Worm (Caenorhabditis elegans): ENCODE results near the gene prx-1.

Gene prx-1

DNA sequence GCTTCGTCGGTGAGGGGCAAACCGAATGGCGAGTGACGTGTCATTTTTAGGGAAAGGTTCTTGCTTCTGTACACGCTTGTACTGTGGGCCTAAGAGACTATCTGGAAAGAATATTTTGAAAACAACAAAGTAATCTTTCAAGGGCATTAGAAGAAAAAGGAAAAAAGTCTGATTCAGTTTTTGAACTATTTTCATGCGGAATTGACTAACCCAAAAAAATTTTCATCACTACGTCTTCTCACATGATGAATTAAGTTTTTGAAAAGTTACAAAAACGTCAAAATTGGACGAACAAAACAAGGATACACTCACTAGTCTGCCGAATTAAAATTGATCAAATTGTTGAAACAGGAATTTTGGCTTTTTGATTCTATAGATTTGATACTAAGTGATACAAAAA is 6.6 kb downstream of the prx-1 start, which contains the start of gene C11H1.9:
C11H1.9 (minus strand) TSS at position 101 of the 400 bp plus-strand sequence.
- no peak for TF ChIP-seq mep-1 (tag; optimal IDR thresholded peaks at IDR 0.05)
- TF ChIP-seq tbx-8 (GFP tag; optimal IDR thresholded peaks at IDR 0.05), result no peak
- TF ChIP-seq nhr-28 (tag; optimal IDR thresholded peaks at IDR 0.05), result no peak
- no peak for TF ChIP-seq ztf-11 (tag; optimal IDR thresholded peaks at IDR 0.05)
- TF ChIP-seq nhr-2 (tag; optimal IDR thresholded peaks at IDR 0.05), result no peak

DNA sequence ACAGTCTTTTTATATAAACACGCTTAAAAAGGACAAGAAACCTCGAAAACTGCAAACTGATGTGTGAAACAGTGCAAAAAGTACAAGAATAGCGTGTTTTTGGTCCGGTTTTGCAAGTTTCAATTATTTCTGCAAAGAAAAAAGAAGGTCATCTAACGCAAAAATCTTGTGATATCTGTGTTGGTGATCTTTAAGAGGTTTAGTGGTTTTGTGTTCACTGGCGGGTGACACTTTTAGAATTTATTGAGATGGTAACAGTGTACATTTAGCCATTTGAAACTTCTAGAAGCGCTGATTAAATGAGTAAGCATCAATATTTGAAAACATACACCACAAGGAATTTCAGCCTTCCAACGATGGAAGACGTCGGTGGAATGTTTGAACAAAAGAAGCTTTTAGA is 9.1 kb downstream of the prx-1 start:
- peak; percentile 24 for TF ChIP-seq elt-1 (tag; optimal IDR thresholded peaks at IDR 0.05; ENCODE audit: borderline replicate concordance, insufficient read depth)
- TF ChIP-seq unc-39 (tag; optimal IDR thresholded peaks at IDR 0.05), result no peak

DNA sequence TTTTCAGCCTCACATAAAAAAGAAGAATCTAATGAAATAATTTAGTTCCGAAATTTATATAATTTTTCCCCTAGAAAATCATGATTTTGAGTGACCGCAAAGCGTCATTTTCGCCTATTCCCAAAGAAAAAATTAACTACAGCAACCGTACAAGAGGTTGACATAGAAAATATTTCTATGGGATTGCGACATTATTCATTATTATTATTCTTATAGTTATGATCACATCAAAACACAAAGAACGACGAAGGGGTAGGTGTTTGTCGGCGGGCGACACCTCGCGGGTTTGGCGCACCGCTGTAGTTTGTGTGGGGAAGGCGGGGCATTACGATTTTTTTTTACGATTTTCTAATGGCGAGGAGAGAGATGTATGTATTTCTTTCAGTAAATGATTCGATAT is 10.6 kb downstream of the prx-1 start:
- peak; percentile 25 for TF ChIP-seq ceh-83 (GFP tag; optimal IDR thresholded peaks at IDR 0.05)
- no peak for TF ChIP-seq nhr-28 (tag; optimal IDR thresholded peaks at IDR 0.05)
- peak; percentile 6 for TF ChIP-seq nhr-2 (tag; optimal IDR thresholded peaks at IDR 0.05)
- TF ChIP-seq tbx-8 (GFP tag; optimal IDR thresholded peaks at IDR 0.05), result no peak
- TF ChIP-seq lin-13 (tag; optimal IDR thresholded peaks at IDR 0.05), result no peak
- no peak for TF ChIP-seq hlh-1 (tag; optimal IDR thresholded peaks at IDR 0.05)
- no peak for TF ChIP-seq ceh-39 (tag; optimal IDR thresholded peaks at IDR 0.05)

DNA sequence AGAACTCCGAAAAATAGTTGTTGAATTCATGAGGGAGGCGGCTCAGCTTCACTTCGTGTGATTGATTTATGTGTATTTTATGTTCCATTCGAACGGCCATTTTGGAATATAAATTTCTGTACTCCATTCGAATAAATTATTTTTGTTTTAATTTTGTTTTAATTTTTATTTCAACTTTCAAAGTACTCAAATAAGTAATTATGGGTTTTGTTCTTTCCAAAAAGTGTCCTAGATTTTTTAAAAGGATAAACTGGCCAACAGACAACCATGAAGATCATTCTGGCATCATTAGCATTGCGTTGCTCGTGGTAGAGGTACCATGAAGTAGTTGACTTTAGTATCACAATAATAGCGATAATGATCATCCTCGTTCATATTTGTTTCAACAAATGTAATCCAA is 12.9 kb downstream of the prx-1 start:
- TF ChIP-seq ceh-39 (tag; optimal IDR thresholded peaks at IDR 0.05) (no peak), elt-1 (tag; optimal IDR thresholded peaks at IDR 0.05; ENCODE audit: borderline replicate concordance, insufficient read depth) (no peak), nhr-12 (tag; optimal IDR thresholded peaks at IDR 0.05) (no peak), flh-1 (GFP tag; optimal IDR thresholded peaks at IDR 0.05) (no peak), mab-5 (tag; optimal IDR thresholded peaks at IDR 0.05) (no peak), blmp-1 (tag; optimal IDR thresholded peaks at IDR 0.05) (no peak), lsy-2 (tag; optimal IDR thresholded peaks at IDR 0.05) (no peak), ces-1 (GFP tag; optimal IDR thresholded peaks at IDR 0.05) (no peak)

DNA sequence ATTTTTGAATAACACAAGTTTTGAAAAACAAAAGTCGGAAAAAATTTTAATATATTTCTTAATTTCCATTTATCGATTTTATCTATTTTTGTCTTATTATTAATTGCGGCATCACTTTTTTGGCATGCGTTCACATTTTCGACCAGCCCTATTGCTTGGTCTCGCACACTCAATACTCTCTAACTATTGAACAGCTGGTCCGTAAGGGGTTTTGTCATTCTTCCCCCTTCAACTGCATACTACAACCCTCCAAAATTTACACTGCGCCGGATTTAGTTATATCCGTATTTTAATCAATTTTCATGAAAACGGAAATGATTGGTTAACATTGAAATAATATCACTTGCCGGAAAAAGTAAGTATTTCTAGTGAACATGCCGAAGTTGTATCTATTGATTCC is 13.7 kb downstream of the prx-1 start, which contains the start of gene C11H1.7:
C11H1.7 (plus strand) TSS at position 12 of the 400 bp plus-strand sequence.
- TF ChIP-seq hlh-1 (tag; optimal IDR thresholded peaks at IDR 0.05) (peak; percentile 72), cnd-1 (tag; optimal IDR thresholded peaks at IDR 0.05) (peak; percentile 70), bed-3 (GFP tag; optimal IDR thresholded peaks at IDR 0.05) (no peak), unc-120 (tag; optimal IDR thresholded peaks at IDR 0.05; ENCODE audit: poor library complexity, severe bottlenecking) (peak; percentile 41), ces-1 (GFP tag; optimal IDR thresholded peaks at IDR 0.05) (peak; percentile 33)

DNA sequence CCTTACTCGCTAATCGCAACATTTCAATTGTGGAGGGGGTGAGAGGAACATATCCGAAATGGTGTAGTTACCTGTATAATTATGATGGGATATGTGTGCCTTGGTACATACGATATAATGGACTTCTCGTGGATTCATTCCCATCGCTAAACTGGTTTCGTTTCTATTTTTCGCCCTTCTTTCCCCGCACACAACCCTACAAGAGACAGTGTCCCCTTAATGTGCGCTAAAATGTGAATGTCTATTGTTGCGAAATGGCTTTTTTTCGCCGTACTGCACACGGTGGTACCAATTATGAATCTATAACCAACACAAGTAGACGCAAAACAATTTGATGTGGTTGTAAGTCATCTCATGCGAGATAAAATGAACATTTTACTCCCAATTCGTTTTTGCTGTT is 15.6 kb downstream of the prx-1 start:
- TF ChIP-seq nhr-12 (tag; optimal IDR thresholded peaks at IDR 0.05) (no peak), nhr-237 (tag; optimal IDR thresholded peaks at IDR 0.05) (no peak), nhr-28 (tag; optimal IDR thresholded peaks at IDR 0.05) (no peak), lsy-2 (tag; optimal IDR thresholded peaks at IDR 0.05) (no peak), ceh-43 (GFP tag; optimal IDR thresholded peaks at IDR 0.05) (no peak), mls-2 (tag; optimal IDR thresholded peaks at IDR 0.05) (peak; percentile 52)

DNA sequence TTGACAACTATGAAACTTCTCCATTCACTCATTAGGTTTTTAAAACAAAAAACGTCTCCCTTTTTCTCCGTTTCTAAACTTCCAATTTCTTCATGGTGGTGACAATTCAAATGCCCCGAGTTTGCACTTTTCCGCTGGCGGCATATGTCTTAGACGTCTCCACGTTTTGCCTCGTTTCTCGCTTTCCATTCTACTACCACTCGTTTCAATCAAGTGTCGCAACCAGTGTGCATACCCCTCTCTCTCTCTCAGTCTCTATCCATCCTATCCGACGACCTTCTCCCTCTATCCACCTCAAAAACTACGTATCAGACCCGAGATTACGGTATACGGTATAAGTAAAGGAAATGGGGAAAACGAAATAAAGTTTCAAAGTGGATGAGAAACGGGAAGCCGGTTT is 20.4 kb downstream of the prx-1 start:
- TF ChIP-seq unc-39 (tag; optimal IDR thresholded peaks at IDR 0.05), result no peak
- TF ChIP-seq unc-120 (tag; optimal IDR thresholded peaks at IDR 0.05; ENCODE audit: poor library complexity, severe bottlenecking), result peak; percentile 36
- no peak for TF ChIP-seq lin-32 (GFP tag; optimal IDR thresholded peaks at IDR 0.05)
- TF ChIP-seq drap-1 (GFP tag; optimal IDR thresholded peaks at IDR 0.05), result no peak
- TF ChIP-seq nhr-2 (tag; optimal IDR thresholded peaks at IDR 0.05), result no peak
- TF ChIP-seq ceh-43 (GFP tag; optimal IDR thresholded peaks at IDR 0.05), result no peak
- no peak for TF ChIP-seq unc-62 (GFP tag; optimal IDR thresholded peaks at IDR 0.05)
- no peak for TF ChIP-seq lin-13 (tag; optimal IDR thresholded peaks at IDR 0.05)
- TF ChIP-seq ceh-83 (GFP tag; optimal IDR thresholded peaks at IDR 0.05), result no peak
- no peak for TF ChIP-seq nhr-28 (tag; optimal IDR thresholded peaks at IDR 0.05)
- no peak for TF ChIP-seq elt-1 (tag; optimal IDR thresholded peaks at IDR 0.05; ENCODE audit: borderline replicate concordance, insufficient read depth)
- TF ChIP-seq hlh-1 (tag; optimal IDR thresholded peaks at IDR 0.05), result peak; percentile 78
- TF ChIP-seq nhr-237 (tag; optimal IDR thresholded peaks at IDR 0.05), result no peak

Data from whole organism, mixed stage, embryonic.